Worm (Caenorhabditis elegans) whole organism, midembryonic: ENCODE results near the gene C43F9.11.

Experiments used
- T22C8.4 ChIP-seq: fragments of 200-800 bp; sonication (Bioruptor generic); IDR thresholded peaks from 2 replicates; pipeline ENCODE4 v1.3.6; 2022; ENCODE audit warnings: missing genetic modification characterization, missing compliant biosample characterization
- cog-1 ChIP-seq: sonication (generic microtip); optimal IDR thresholded peaks from 2 replicates; lab custom pipeline; 2016; ENCODE audit warnings: missing genetic modification characterization, missing compliant biosample characterization
- flt-1 ChIP-seq: fragments of 200-800 bp; sonication (Bioruptor generic); IDR thresholded peaks from 2 replicates; pipeline ENCODE4 v1.3.6; 2022; ENCODE audit warnings: missing genetic modification characterization, missing compliant biosample characterization
- klf-2 ChIP-seq: fragments of 200-800 bp; sonication (Bioruptor generic); conservative IDR thresholded peaks from 2 replicates; pipeline ENCODE4 v1.3.6; 2022; ENCODE audit warnings: missing genetic modification reagents, missing genetic modification characterization, missing compliant biosample characterization
- med-1 ChIP-seq: sonication (generic microtip); optimal IDR thresholded peaks from 2 replicates; lab custom pipeline; 2017; ENCODE audit warnings: missing genetic modification characterization, mild to moderate bottlenecking, missing compliant biosample characterization, antibody characterized with exemption, missing genetic modification reagents; ENCODE audit not compliant: insufficient read depth
- ref-1 ChIP-seq: fragments of 200-800 bp; sonication (Bioruptor generic); conservative IDR thresholded peaks from 2 replicates; pipeline ENCODE4 v1.3.6; 2022; ENCODE audit warnings: missing genetic modification reagents, missing genetic modification characterization, missing compliant biosample characterization
- tab-1 ChIP-seq: fragments of 200-800 bp; sonication (Bioruptor generic); IDR thresholded peaks from 2 replicates; pipeline ENCODE4 v1.3.6; 2022; ENCODE audit warnings: missing genetic modification characterization, missing compliant biosample characterization
- ztf-23 ChIP-seq: fragments of 200-800 bp; sonication (Bioruptor generic); IDR thresholded peaks from 2 replicates; pipeline ENCODE4 v1.3.6; 2022; ENCODE audit warnings: missing genetic modification reagents, missing genetic modification characterization, missing compliant biosample characterization
- ztf-29 ChIP-seq: fragments of 200-800 bp; sonication (Bioruptor generic); IDR thresholded peaks from 2 replicates; pipeline ENCODE4 v1.3.6; 2022; ENCODE audit warnings: missing genetic modification reagents, missing genetic modification characterization, missing compliant biosample characterization

Gene C43F9.11

DNA sequence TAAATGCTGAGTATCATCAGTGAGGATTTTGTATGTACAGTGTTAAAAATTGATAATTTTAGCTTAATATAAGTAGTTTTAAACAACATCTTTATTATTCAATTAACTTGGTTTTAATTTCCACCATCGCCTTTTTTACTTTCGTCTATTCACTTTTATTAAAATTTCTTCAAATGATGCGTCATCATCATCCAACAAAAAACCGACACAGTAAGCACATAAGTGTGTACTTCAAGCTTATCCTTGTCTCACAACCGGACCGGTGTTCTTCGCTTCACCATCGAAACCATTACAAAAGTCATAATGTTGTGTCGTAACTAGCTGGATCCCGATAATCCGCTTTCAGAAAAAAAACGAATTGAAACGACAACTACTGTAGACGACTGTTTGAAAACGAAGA is at the start of gene C43F9.11:
Gene C43F9.11 (plus strand): TSS at position 301 of the 400 bp plus-strand sequence.
- TF ChIP-seq T22C8.4 (no peak), ref-1 (GFP tag; lab: Robert Waterston, UW) (no peak), tab-1 (GFP tag; lab: Robert Waterston, UW) (no peak), flt-1 (GFP tag; lab: Robert Waterston, UW) (no peak), ztf-29 (GFP tag; lab: Robert Waterston, UW) (no peak), ztf-23 (no peak), cog-1 (tag; lab: Kevin White, UChicago) (no peak)

DNA sequence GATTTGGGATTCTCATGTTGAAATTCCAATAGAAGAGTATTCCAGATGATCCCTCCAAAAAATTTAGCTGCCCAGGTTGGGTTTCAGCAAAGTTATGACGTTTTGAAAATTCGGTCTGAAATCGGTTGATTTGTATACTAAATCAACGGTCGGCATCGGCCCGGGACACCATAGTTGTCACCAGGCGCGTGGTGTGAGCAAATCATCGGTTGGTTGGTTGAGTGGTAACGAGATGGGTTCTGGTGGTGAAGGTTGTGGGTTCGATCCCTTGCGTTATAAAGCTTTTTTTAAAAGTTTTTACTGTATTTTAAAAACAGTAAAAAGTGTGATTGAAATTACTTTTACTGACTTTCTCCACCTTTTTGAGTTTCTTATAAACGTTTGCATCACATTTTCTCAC is 48.1 kb upstream of the C43F9.11 start:
- TF ChIP-seq ref-1 (GFP tag; lab: Robert Waterston, UW) (peak; percentile 62), tab-1 (GFP tag; lab: Robert Waterston, UW) (0 out of 2 replicates have a peak, but pooled peaks have one; percentile 53)

DNA sequence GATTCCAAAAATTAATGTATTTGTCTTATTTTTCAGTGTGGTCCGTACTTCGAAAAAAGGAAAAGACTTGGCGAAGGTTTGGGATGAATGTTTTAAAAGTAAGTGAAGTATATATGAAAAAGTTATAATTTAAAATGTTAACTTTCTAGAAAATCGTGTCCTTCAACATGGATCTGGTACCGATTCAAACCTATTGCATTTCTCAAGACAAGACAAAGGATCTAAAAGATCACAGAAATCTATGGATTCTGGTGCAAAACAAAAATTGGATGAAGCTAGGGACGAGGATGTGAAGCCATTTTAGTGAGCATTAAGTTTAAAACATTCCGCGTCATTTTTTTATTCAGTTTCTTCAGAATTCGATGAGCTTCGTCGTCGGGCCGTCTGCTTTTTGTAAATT is 41.7 kb upstream of the C43F9.11 start, which contains the start of gene zim-2:
Gene zim-2 (plus strand): TSS at position 301 of the 400 bp plus-strand sequence.
- TF ChIP-seq med-1 (GFP tag; lab: Kevin White, UChicago) (no peak), ref-1 (GFP tag; lab: Robert Waterston, UW) (no peak), flt-1 (GFP tag; lab: Robert Waterston, UW) (no peak), klf-2 (GFP tag; lab: Robert Waterston, UW) (no peak), ztf-29 (GFP tag; lab: Robert Waterston, UW) (no peak), cog-1 (tag; lab: Kevin White, UChicago) (no peak), ztf-23 (no peak), tab-1 (GFP tag; lab: Robert Waterston, UW) (no peak), T22C8.4 (no peak)

DNA sequence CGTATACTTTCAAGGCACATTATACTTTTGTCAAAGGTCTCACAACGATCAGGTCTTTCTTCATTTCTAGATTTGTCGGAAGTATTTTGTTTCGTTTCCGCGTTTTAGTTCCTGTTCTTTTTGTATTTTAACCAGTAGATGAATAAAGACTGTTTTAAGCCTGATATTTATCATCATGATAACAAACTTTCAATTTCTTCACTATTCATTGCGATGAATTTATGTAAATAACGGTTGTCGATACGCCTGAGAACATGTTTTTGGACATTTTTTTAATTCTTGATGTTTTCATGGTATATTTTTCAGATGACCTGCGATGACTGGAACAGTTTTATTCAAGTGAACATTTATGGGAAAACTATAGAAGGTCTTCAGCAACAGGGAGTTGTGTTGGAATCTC is 38.2 kb upstream of the C43F9.11 start, which contains the start of gene zim-3:
Gene zim-3 (plus strand): TSS at position 301 of the 400 bp plus-strand sequence.
- no peak for TF ChIP-seq flt-1 (GFP tag; lab: Robert Waterston, UW)
- no peak for TF ChIP-seq T22C8.4
- TF ChIP-seq tab-1 (GFP tag; lab: Robert Waterston, UW) = no peak

DNA sequence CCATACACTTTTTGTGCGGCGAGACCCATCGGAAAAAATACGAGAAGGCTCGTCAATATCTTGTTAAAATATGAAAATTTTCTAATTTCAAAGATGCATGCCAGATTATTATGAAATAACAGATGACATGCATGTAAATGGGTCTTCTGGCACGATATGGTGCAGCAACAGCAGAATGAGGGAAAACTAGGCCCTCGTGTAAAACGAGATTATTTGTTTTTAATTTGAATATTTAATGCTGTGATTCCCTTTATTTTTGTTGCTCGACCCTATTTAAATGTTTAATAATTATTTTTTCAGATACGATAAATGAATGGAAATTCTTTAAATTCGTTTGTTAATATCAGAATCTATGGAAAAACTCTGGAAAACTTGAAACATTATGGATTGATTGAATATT is 35.0 kb upstream of the C43F9.11 start, which contains the start of gene him-8:
Gene him-8 (plus strand): TSS at position 301 of the 400 bp plus-strand sequence.
- TF ChIP-seq ztf-23 (no peak), klf-2 (GFP tag; lab: Robert Waterston, UW) (no peak), T22C8.4 (no peak), ztf-29 (GFP tag; lab: Robert Waterston, UW) (no peak), cog-1 (tag; lab: Kevin White, UChicago) (no peak), flt-1 (GFP tag; lab: Robert Waterston, UW) (no peak), tab-1 (GFP tag; lab: Robert Waterston, UW) (no peak), med-1 (GFP tag; lab: Kevin White, UChicago) (no peak), ref-1 (GFP tag; lab: Robert Waterston, UW) (no peak)

DNA sequence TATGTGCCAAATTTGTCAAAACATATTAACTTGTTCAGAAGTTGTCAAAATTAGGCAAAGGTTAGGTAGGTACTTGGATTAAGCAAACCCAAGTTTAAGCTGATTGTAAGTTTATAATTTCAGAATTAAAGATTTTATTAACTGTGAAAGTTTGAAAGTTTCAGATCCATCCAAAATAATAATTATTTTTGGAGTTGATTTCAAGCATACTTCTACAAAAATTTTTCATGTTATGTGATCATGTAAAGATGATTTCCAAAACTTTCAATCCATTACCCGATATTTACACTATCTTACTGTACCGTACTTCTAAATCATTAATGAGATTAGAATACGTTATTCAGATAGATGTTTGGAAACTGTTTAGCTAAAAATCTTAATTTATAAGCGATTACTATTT is 32.0 kb upstream of the C43F9.11 start:
- TF ChIP-seq ztf-29 (GFP tag; lab: Robert Waterston, UW) (no peak), flt-1 (GFP tag; lab: Robert Waterston, UW) (no peak), cog-1 (tag; lab: Kevin White, UChicago) (no peak), tab-1 (GFP tag; lab: Robert Waterston, UW) (no peak), T22C8.4 (no peak), ref-1 (GFP tag; lab: Robert Waterston, UW) (no peak), ztf-23 (no peak), klf-2 (GFP tag; lab: Robert Waterston, UW) (no peak), med-1 (GFP tag; lab: Kevin White, UChicago) (no peak)

DNA sequence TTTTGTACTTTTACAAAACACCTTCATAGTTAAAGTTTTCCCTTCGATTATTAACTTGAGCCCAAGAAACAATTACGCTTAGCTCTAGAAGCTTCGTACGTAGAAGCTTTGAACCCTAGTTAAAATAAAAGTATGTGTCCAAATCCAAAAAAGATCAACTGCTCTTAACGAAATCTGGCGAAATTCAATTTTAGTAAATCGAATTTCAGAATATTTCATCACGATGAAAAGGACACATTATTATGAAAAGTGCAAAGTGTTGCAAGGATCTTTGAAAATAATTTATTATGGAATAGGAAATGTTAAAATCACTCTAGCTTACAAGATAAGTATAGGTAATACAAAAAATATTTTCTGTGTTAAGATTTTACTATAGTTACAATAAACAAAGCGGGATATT is 31.3 kb upstream of the C43F9.11 start:
- TF ChIP-seq ztf-29 (GFP tag; lab: Robert Waterston, UW) (no peak), ztf-23 (no peak), med-1 (GFP tag; lab: Kevin White, UChicago) (no peak), klf-2 (GFP tag; lab: Robert Waterston, UW) (no peak)

DNA sequence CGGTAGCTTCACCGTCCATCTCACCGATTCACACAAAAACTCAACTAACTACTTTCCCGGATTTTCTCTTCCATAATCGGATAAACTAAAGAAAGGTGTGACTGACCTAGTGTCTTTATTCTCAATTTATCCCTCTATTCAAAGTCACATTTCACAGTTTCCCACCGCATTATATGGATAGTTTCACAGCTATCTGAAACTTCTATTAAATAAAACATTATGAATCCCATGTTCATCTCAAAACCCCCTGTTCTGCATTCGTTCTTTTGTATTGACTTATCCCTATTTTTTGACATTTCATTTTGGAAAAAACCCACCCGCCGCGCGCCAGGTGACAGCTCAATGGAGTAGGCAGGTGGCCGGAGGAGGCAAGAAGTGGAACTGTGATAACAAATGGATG is 28.8 kb upstream of the C43F9.11 start:
- TF ChIP-seq T22C8.4 (no peak), ztf-23 (no peak), med-1 (GFP tag; lab: Kevin White, UChicago) (no peak), flt-1 (GFP tag; lab: Robert Waterston, UW) (no peak), ztf-29 (GFP tag; lab: Robert Waterston, UW) (no peak), ref-1 (GFP tag; lab: Robert Waterston, UW) (no peak), klf-2 (GFP tag; lab: Robert Waterston, UW) (no peak), tab-1 (GFP tag; lab: Robert Waterston, UW) (no peak), cog-1 (tag; lab: Kevin White, UChicago) (no peak)

DNA sequence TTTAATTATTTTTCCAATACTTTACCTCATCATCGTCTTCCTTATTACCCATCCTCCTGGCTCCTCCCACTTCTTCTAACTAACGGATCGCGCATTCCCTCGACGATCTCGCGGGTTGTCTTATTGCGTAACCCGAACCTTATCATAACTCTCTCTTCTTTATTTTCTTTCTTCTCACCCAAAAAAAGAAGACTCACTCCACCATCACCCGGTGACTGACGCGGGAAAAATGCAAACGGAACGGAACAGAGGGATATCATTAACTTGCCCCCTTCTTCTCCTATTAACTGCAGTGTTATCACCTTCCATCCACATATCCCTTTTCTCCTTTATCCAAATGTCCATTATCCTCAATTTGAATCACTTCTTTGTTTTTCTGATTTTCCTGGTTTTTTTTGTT is 26.5 kb upstream of the C43F9.11 start:
- TF ChIP-seq cog-1 (tag; lab: Kevin White, UChicago) (no peak), ztf-29 (GFP tag; lab: Robert Waterston, UW) (no peak), ref-1 (GFP tag; lab: Robert Waterston, UW) (no peak), tab-1 (GFP tag; lab: Robert Waterston, UW) (no peak), T22C8.4 (no peak), flt-1 (GFP tag; lab: Robert Waterston, UW) (no peak), klf-2 (GFP tag; lab: Robert Waterston, UW) (no peak), ztf-23 (no peak), med-1 (GFP tag; lab: Kevin White, UChicago) (no peak)

DNA sequence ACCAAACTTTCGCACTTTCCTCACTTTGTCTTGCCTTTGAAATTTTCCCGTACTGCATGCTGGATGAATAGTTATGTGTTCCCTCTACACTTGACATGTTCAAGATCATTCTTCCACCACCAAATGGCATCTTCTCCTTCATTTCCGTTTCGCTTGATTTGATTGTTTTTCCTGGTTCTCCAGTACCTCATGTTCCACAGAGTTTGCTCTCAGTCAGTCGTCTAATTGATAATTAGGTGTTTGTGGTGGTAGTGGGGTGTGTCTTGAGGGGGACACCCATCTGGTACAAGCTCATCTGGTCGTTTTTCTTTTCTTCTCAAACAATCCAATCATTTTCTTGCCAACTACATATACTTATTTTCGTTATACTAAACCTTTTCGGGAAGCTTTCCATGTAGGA is 25.6 kb upstream of the C43F9.11 start:
- TF ChIP-seq ztf-29 (GFP tag; lab: Robert Waterston, UW) = no peak
- TF ChIP-seq T22C8.4 = no peak
- no peak for TF ChIP-seq klf-2 (GFP tag; lab: Robert Waterston, UW)
- no peak for TF ChIP-seq med-1 (GFP tag; lab: Kevin White, UChicago)
- no peak for TF ChIP-seq cog-1 (tag; lab: Kevin White, UChicago)
- no peak for TF ChIP-seq ztf-23
- TF ChIP-seq tab-1 (GFP tag; lab: Robert Waterston, UW) = no peak
- no peak for TF ChIP-seq flt-1 (GFP tag; lab: Robert Waterston, UW)
- TF ChIP-seq ref-1 (GFP tag; lab: Robert Waterston, UW) = no peak
